Worm (Caenorhabditis elegans) whole organism, early embryonic: ENCODE results near the gene nol-9.

Source experiments
- B0310.2 ChIP-seq: sonication (generic microtip); optimal IDR thresholded peaks from 2 replicates; lab custom pipeline; 2016; ENCODE audit warnings: mild to moderate bottlenecking, missing genetic modification characterization, missing compliant biosample characterization
- F13C5.2 ChIP-seq: sonication (generic microtip); optimal IDR thresholded peaks from 2 replicates; lab custom pipeline; 2017; ENCODE audit warnings: mild to moderate bottlenecking, missing genetic modification characterization, inconsistent platforms, missing compliant biosample characterization
- aly-1 ChIP-seq: sonication (generic microtip); optimal IDR thresholded peaks from 2 replicates; lab custom pipeline; 2016; ENCODE audit warnings: missing genetic modification characterization, missing compliant biosample characterization
- ama-1 ChIP-seq: fragments of 150-350 bp; optimal IDR thresholded peaks from 2 replicates; lab custom pipeline; 2014
- ets-7 ChIP-seq: sonication (generic microtip); optimal IDR thresholded peaks from 2 replicates; lab custom pipeline; 2016; ENCODE audit warnings: missing genotype, missing genetic modification characterization, missing compliant biosample characterization
- flt-1 ChIP-seq: fragments of 200-800 bp; sonication (Bioruptor generic); IDR thresholded peaks from 2 replicates; pipeline ENCODE4 v1.3.6; 2022; ENCODE audit warnings: missing genetic modification characterization, missing compliant biosample characterization
- hmbx-1 ChIP-seq: sonication (generic microtip); optimal IDR thresholded peaks from 2 replicates; lab custom pipeline; 2016; ENCODE audit warnings: mild to moderate bottlenecking, missing genetic modification characterization, missing compliant biosample characterization
- hmg-4 ChIP-seq: fragments of 200-800 bp; sonication (Bioruptor generic); optimal IDR thresholded peaks from 2 replicates; lab custom pipeline; 2018; ENCODE audit warnings: mild to moderate bottlenecking, missing genetic modification characterization, missing compliant biosample characterization
- hnd-1 ChIP-seq: sonication (generic microtip); optimal IDR thresholded peaks from 2 replicates; lab custom pipeline; 2016; ENCODE audit warnings: missing genetic modification characterization, missing compliant biosample characterization
- pes-1 ChIP-seq: fragments of 200-800 bp; sonication (Bioruptor generic); IDR thresholded peaks from 2 replicates; pipeline ENCODE4 v1.3.6; 2022; ENCODE audit warnings: missing genetic modification reagents, missing genetic modification characterization, missing compliant biosample characterization
- sea-1 ChIP-seq: fragments of 200-800 bp; sonication (Bioruptor generic); conservative IDR thresholded peaks from 2 replicates; pipeline ENCODE4 v1.3.6; 2022; ENCODE audit warnings: missing genetic modification characterization, missing compliant biosample characterization
- tbx-11 ChIP-seq: fragments of 200-800 bp; sonication (Bioruptor generic); IDR thresholded peaks from 2 replicates; pipeline ENCODE4 v1.3.6; 2022; ENCODE audit warnings: missing genetic modification characterization, missing compliant biosample characterization
- tbx-37 ChIP-seq: fragments of 200-800 bp; sonication (Bioruptor generic); conservative IDR thresholded peaks from 2 replicates; pipeline ENCODE4 v1.3.6; 2022; ENCODE audit warnings: missing genetic modification reagents, missing genetic modification characterization, missing compliant biosample characterization
- tra-4 ChIP-seq: sonication (generic microtip); optimal IDR thresholded peaks from 2 replicates; lab custom pipeline; 2017; ENCODE audit warnings: missing genetic modification characterization, missing compliant biosample characterization

ce11 chrIV:13422200-13422599, at the start of gene nol-9:
- TF ChIP-seq ets-7 (tag; lab: Kevin White, UChicago) (no peak), flt-1 (no peak), hmbx-1 (no peak), B0310.2 (no peak), hnd-1 (tag; lab: Kevin White, UChicago) (no peak), tra-4 (tag; lab: Kevin White, UChicago) (no peak), tbx-37 (GFP tag; lab: Robert Waterston, UW) (no peak), ama-1 (lab: Kevin White, UChicago) (no peak), F13C5.2 (tag; lab: Kevin White, UChicago) (no peak), hmg-4 (no peak), sea-1 (GFP tag; lab: Robert Waterston, UW) (no peak), tbx-11 (GFP tag; lab: Robert Waterston, UW) (no peak), aly-1 (tag; lab: Kevin White, UChicago) (no peak), pes-1 (GFP tag; lab: Robert Waterston, UW) (no peak)
